Worm (Caenorhabditis elegans) whole organism, L1 larva: ENCODE measurements around the gene nifk-1.

Experiments used
- F16B12.6 ChIP-seq: fragments of 150-350 bp; optimal IDR thresholded peaks from 2 replicates; lab custom pipeline; 2014; ENCODE audit warnings: missing biosample characterization, missing genetic modification characterization
- aha-1 ChIP-seq: fragments of 150-350 bp; optimal IDR thresholded peaks from 2 replicates; lab custom pipeline; 2014; ENCODE audit warnings: missing biosample characterization, missing genetic modification characterization
- alr-1 ChIP-seq: fragments of 200-800 bp; sonication (Bioruptor generic); optimal IDR thresholded peaks from 2 replicates; lab custom pipeline; 2018; ENCODE audit warnings: borderline replicate concordance, mild to moderate bottlenecking, missing genetic modification characterization, missing compliant biosample characterization
- ama-1 ChIP-seq: fragments of 150-350 bp; optimal IDR thresholded peaks from 2 replicates; lab custom pipeline; 2014
- ceh-63 ChIP-seq: fragments of 200-800 bp; sonication (Bioruptor generic); optimal IDR thresholded peaks from 2 replicates; lab custom pipeline; 2018; ENCODE audit warnings: mild to moderate bottlenecking, missing genetic modification characterization, missing compliant biosample characterization
- ceh-8 ChIP-seq: fragments of 200-800 bp; sonication (Bioruptor generic); optimal IDR thresholded peaks from 2 replicates; lab custom pipeline; 2018; ENCODE audit warnings: mild to moderate bottlenecking, missing genetic modification characterization, moderate library complexity, missing compliant biosample characterization
- ceh-82 ChIP-seq, 3 experiments: fragments of 150-350 bp in 1 of 3; sonication (generic microtip) in 2 of 3; optimal IDR thresholded peaks; 2 replicates each; lab custom pipeline; 2014 to 2017; ENCODE audit warnings: missing biosample characterization in 3 of 3, missing genetic modification characterization in 3 of 3
- dpl-1 ChIP-seq, 3 experiments: fragments of 150-350 bp in 2 of 3; sonication (generic microtip) in 1 of 3; optimal IDR thresholded peaks; 2 replicates each; lab custom pipeline; 2014 to 2017; ENCODE audit warnings: missing biosample characterization in 3 of 3, missing genetic modification characterization in 3 of 3, missing genetic modification reagents in 3 of 3
- efl-1 ChIP-seq, 4 experiments: fragments of 150-350 bp; optimal IDR thresholded peaks in 3 of 4; peaks in 1 of 4; 1 replicate in 1 of 4; 2 replicates in 3 of 4; lab custom pipeline; 2014; ENCODE audit warnings: missing biosample characterization in 2 of 4, missing genetic modification characterization in 2 of 4, missing genetic modification reagents in 2 of 4
- efl-3 ChIP-seq: fragments of 200-800 bp; sonication (Bioruptor generic); optimal IDR thresholded peaks from 2 replicates; lab custom pipeline; 2018; ENCODE audit warnings: mild to moderate bottlenecking, missing genetic modification characterization, missing compliant biosample characterization
- elt-2 ChIP-seq: sonication (generic microtip); optimal IDR thresholded peaks from 2 replicates; lab custom pipeline; 2016; ENCODE audit warnings: missing genetic modification characterization, mild to moderate bottlenecking, inconsistent platforms, missing compliant biosample characterization, missing genetic modification reagents
- elt-3 ChIP-seq, 6 experiments: fragments of 150-350 bp in 1 of 6; sonication (generic microtip); optimal IDR thresholded peaks; 2 replicates each; lab custom pipeline; 2017 to 2018; ENCODE audit warnings: missing biosample characterization in 6 of 6, missing genetic modification characterization in 6 of 6, inconsistent platforms in 1 of 6
- fkh-10 ChIP-seq: sonication (generic microtip); optimal IDR thresholded peaks from 2 replicates; lab custom pipeline; 2017; ENCODE audit warnings: missing biosample characterization, missing genetic modification reagents, missing genetic modification characterization
- fkh-4 ChIP-seq: sonication (generic microtip); optimal IDR thresholded peaks from 2 replicates; lab custom pipeline; 2016; ENCODE audit warnings: missing compliant biosample characterization, missing genetic modification characterization, borderline replicate concordance
- fkh-8 ChIP-seq: sonication (generic microtip); optimal IDR thresholded peaks from 2 replicates; lab custom pipeline; 2016; ENCODE audit warnings: mild to moderate bottlenecking, missing genetic modification characterization, missing compliant biosample characterization
- grh-1 ChIP-seq: fragments of 200-800 bp; sonication (Bioruptor generic); IDR thresholded peaks from 2 replicates; pipeline ENCODE4 v1.3.6; 2022; ENCODE audit warnings: missing genetic modification reagents, missing genetic modification characterization, missing compliant biosample characterization
- hlh-17 ChIP-seq: fragments of 200-800 bp; sonication (Bioruptor generic); optimal IDR thresholded peaks from 2 replicates; lab custom pipeline; 2018; ENCODE audit warnings: missing genetic modification characterization, mild to moderate bottlenecking, missing compliant biosample characterization, moderate library complexity, borderline replicate concordance
- irx-1 ChIP-seq: sonication (generic microtip); optimal IDR thresholded peaks from 2 replicates; lab custom pipeline; 2016; ENCODE audit warnings: missing genetic modification characterization, missing compliant biosample characterization
- isw-1 ChIP-seq: fragments of 200-800 bp; sonication (Bioruptor generic); IDR thresholded peaks from 2 replicates; pipeline ENCODE4 v1.3.6; 2022; ENCODE audit warnings: missing genetic modification characterization, missing compliant biosample characterization
- jun-1 ChIP-seq: fragments of 150-350 bp; optimal IDR thresholded peaks from 2 replicates; lab custom pipeline; 2014; ENCODE audit warnings: missing biosample characterization, missing genetic modification reagents, missing genetic modification characterization
- lin-13 ChIP-seq: fragments of 150-350 bp; optimal IDR thresholded peaks from 2 replicates; lab custom pipeline; 2014; ENCODE audit warnings: missing biosample characterization, missing genetic modification reagents, missing genetic modification characterization
- lin-14 ChIP-seq: fragments of 200-800 bp; sonication (Bioruptor generic); optimal IDR thresholded peaks from 2 replicates; lab custom pipeline; 2018; ENCODE audit warnings: mild to moderate bottlenecking, missing genetic modification characterization, moderate library complexity, missing compliant biosample characterization
- lin-15B ChIP-seq: fragments of 150-350 bp; sonication (generic microtip); optimal IDR thresholded peaks from 3 replicates; lab custom pipeline; 2014; ENCODE audit warnings: missing biosample characterization, missing genetic modification characterization
- lin-35 ChIP-seq, 2 experiments: fragments of 150-350 bp; optimal IDR thresholded peaks; 2 replicates each; lab custom pipeline; 2014; ENCODE audit warnings: missing biosample characterization in 2 of 2, missing genetic modification characterization in 2 of 2, missing genetic modification reagents in 2 of 2
- lin-39 ChIP-seq: fragments of 150-350 bp; optimal IDR thresholded peaks from 2 replicates; lab custom pipeline; 2014; ENCODE audit warnings: missing biosample characterization, missing genetic modification reagents, missing genetic modification characterization
- lsy-2 ChIP-seq, 2 experiments: fragments of 150-350 bp; optimal IDR thresholded peaks; 2 replicates each; lab custom pipeline; 2014; ENCODE audit warnings: missing biosample characterization in 2 of 2, missing genetic modification characterization in 2 of 2
- mab-9 ChIP-seq: fragments of 200-800 bp; sonication (Bioruptor generic); IDR thresholded peaks from 2 replicates; pipeline ENCODE4 v1.3.6; 2022; ENCODE audit warnings: missing genetic modification reagents, missing genetic modification characterization, missing compliant biosample characterization
- mdl-1 ChIP-seq, 2 experiments: fragments of 150-350 bp; optimal IDR thresholded peaks; 2 replicates each; lab custom pipeline; 2014 to 2017; ENCODE audit warnings: missing biosample characterization in 2 of 2, missing genetic modification characterization in 2 of 2, inconsistent platforms in 1 of 2
- mef-2 ChIP-seq: fragments of 150-350 bp; optimal IDR thresholded peaks from 2 replicates; lab custom pipeline; 2014; ENCODE audit warnings: missing biosample characterization, missing genetic modification characterization
- nhr-11 ChIP-seq: fragments of 150-350 bp; optimal IDR thresholded peaks from 2 replicates; lab custom pipeline; 2014; ENCODE audit warnings: missing biosample characterization, missing genetic modification characterization
- nhr-237 ChIP-seq: fragments of 150-350 bp; optimal IDR thresholded peaks from 2 replicates; lab custom pipeline; 2014; ENCODE audit warnings: missing biosample characterization, missing genetic modification characterization
- nhr-28 ChIP-seq: fragments of 150-350 bp; optimal IDR thresholded peaks from 2 replicates; lab custom pipeline; 2014; ENCODE audit warnings: missing biosample characterization, missing genetic modification characterization
- nhr-71 ChIP-seq: sonication (generic microtip); optimal IDR thresholded peaks from 2 replicates; lab custom pipeline; 2016; ENCODE audit warnings: mild to moderate bottlenecking, missing genetic modification characterization, moderate library complexity, missing compliant biosample characterization
- nhr-77 ChIP-seq: fragments of 150-350 bp; optimal IDR thresholded peaks from 2 replicates; lab custom pipeline; 2014; ENCODE audit warnings: missing biosample characterization, missing genetic modification characterization
- nhr-84 ChIP-seq: sonication (generic microtip); optimal IDR thresholded peaks from 2 replicates; lab custom pipeline; 2017; ENCODE audit warnings: missing biosample characterization, missing genetic modification characterization
- nhr-85 ChIP-seq: sonication (generic microtip); peaks from one replicate; lab custom pipeline; 2016; ENCODE audit warnings: missing genetic modification characterization, inconsistent platforms, missing compliant biosample characterization
- nhr-90 ChIP-seq: sonication (generic microtip); optimal IDR thresholded peaks from 2 replicates; lab custom pipeline; 2016; ENCODE audit warnings: mild to moderate bottlenecking, missing genetic modification characterization, missing compliant biosample characterization; ENCODE audit not compliant: poor library complexity
- pqm-1 ChIP-seq: sonication (generic microtip); optimal IDR thresholded peaks from 3 replicates; lab custom pipeline; 2017; ENCODE audit warnings: missing biosample characterization, missing genetic modification characterization
- rnt-1 ChIP-seq: sonication (generic microtip); optimal IDR thresholded peaks from 2 replicates; lab custom pipeline; 2016; ENCODE audit warnings: mild to moderate bottlenecking, missing genetic modification characterization, moderate library complexity, missing compliant biosample characterization
- skn-1 ChIP-seq: fragments of 150-350 bp; optimal IDR thresholded peaks from 2 replicates; lab custom pipeline; 2014; ENCODE audit warnings: missing biosample characterization, missing genetic modification characterization
- snpc-4 ChIP-seq: fragments of 150-350 bp; optimal IDR thresholded peaks from 2 replicates; lab custom pipeline; 2014; ENCODE audit warnings: missing biosample characterization, missing genetic modification characterization
- snu-23 ChIP-seq: sonication (generic microtip); optimal IDR thresholded peaks from 2 replicates; lab custom pipeline; 2016; ENCODE audit warnings: missing genetic modification characterization, missing compliant biosample characterization
- sptf-1 ChIP-seq: fragments of 150-350 bp; optimal IDR thresholded peaks from 2 replicates; lab custom pipeline; 2014; ENCODE audit warnings: missing biosample characterization, missing genetic modification characterization
- swsn-7 ChIP-seq: sonication (generic microtip); optimal IDR thresholded peaks from 2 replicates; lab custom pipeline; 2016; ENCODE audit warnings: missing genetic modification characterization, missing compliant biosample characterization
- tbx-2 ChIP-seq: sonication (generic microtip); optimal IDR thresholded peaks from 2 replicates; lab custom pipeline; 2016; ENCODE audit warnings: missing genetic modification characterization, missing compliant biosample characterization
- unc-130 ChIP-seq: fragments of 150-350 bp; optimal IDR thresholded peaks from 2 replicates; lab custom pipeline; 2017; ENCODE audit warnings: missing biosample characterization, missing genetic modification characterization, inconsistent platforms
- unc-30 ChIP-seq: sonication (generic microtip); optimal IDR thresholded peaks from 2 replicates; lab custom pipeline; 2017; ENCODE audit warnings: missing biosample characterization, missing genetic modification characterization
- unc-86 ChIP-seq: sonication (generic microtip); optimal IDR thresholded peaks from 2 replicates; lab custom pipeline; 2016; ENCODE audit warnings: missing genetic modification characterization, missing compliant biosample characterization
- unc-98 ChIP-seq: fragments of 200-800 bp; sonication (Bioruptor generic); IDR thresholded peaks from 2 replicates; pipeline ENCODE4 v1.3.6; 2022; ENCODE audit warnings: missing genetic modification characterization, missing compliant biosample characterization
- vab-15 ChIP-seq: sonication (generic microtip); optimal IDR thresholded peaks from 2 replicates; lab custom pipeline; 2017; ENCODE audit warnings: missing genotype, mild to moderate bottlenecking, missing genetic modification characterization, missing compliant biosample characterization
- xbp-1 ChIP-seq: sonication (generic microtip); optimal IDR thresholded peaks from 2 replicates; lab custom pipeline; 2016; ENCODE audit warnings: missing genetic modification characterization, missing compliant biosample characterization
- zip-4 ChIP-seq: fragments of 200-800 bp; sonication (Bioruptor generic); optimal IDR thresholded peaks from 2 replicates; lab custom pipeline; 2018; ENCODE audit warnings: mild to moderate bottlenecking, missing genetic modification characterization, moderate library complexity, missing compliant biosample characterization
- ztf-11 ChIP-seq, 2 experiments: sonication (generic microtip); optimal IDR thresholded peaks; 2 replicates each; lab custom pipeline; 2016 to 2017; ENCODE audit warnings: missing genetic modification characterization in 2 of 2, missing biosample characterization in 1 of 2, missing compliant biosample characterization in 1 of 2

Gene nifk-1

ce11 chrIII:4740820-4741219, 47.7 kb upstream of the nifk-1 start (continued):
- TF ChIP-seq alr-1 (tag; lab: Kevin White, UChicago) (no peak), elt-2 (no peak), unc-130 (tag; lab: Kevin White, UChicago) (no peak), zip-4 (GFP tag; lab: Kevin White, UChicago) (no peak), nhr-28 (tag; lab: Kevin White, UChicago) (no peak), unc-30 (tag; lab: Kevin White, UChicago) (no peak), tbx-2 (tag; lab: Kevin White, UChicago) (no peak), isw-1 (no peak), nhr-71 (peak; percentile 3), unc-98 (GFP tag; lab: Robert Waterston, UW) (no peak), jun-1 (tag; lab: Kevin White, UChicago) (no peak), mef-2 (tag; lab: Kevin White, UChicago) (no peak), fkh-10 (GFP tag; lab: Kevin White, UChicago) (no peak), ama-1 (lab: Kevin White, UChicago) (no peak), nhr-77 (tag; lab: Kevin White, UChicago) (no peak), fkh-4 (no peak), lin-35 (GFP tag; optimal IDR thresholded peaks at IDR 0.05; lab: Kevin White, UChicago) (peak in 1 of 2 experiments; percentile 28), F16B12.6 (no peak), mab-9 (GFP tag; lab: Robert Waterston, UW) (no peak), nhr-237 (tag; lab: Kevin White, UChicago) (no peak), xbp-1 (tag; lab: Kevin White, UChicago) (no peak), lin-39 (tag; lab: Kevin White, UChicago) (no peak), pqm-1 (tag; lab: Kevin White, UChicago) (no peak), aha-1 (tag; lab: Kevin White, UChicago) (no peak), swsn-7 (tag; lab: Kevin White, UChicago) (no peak), lin-15B (tag; lab: Kevin White, UChicago) (no peak), lin-14 (peak; percentile 69), nhr-11 (tag; lab: Kevin White, UChicago) (no peak), hlh-17 (GFP tag; lab: Kevin White, UChicago) (no peak), nhr-84 (tag; lab: Kevin White, UChicago) (no peak), dpl-1 (GFP tag; optimal IDR thresholded peaks at IDR 0.05; lab: Kevin White, UChicago) (peak in 1 of 3 experiments; percentile 7), rnt-1 (tag; lab: Kevin White, UChicago) (peak; percentile 23), ceh-63 (GFP tag; lab: Kevin White, UChicago) (no peak), lin-13 (GFP tag; lab: Kevin White, UChicago) (no peak), mdl-1 (tag; optimal IDR thresholded peaks at IDR 0.05; lab: Kevin White, UChicago) (peak in 1 of 2 experiments; percentile 4), snu-23 (GFP tag; lab: Kevin White, UChicago) (peak; percentile 42), snpc-4 (no peak), skn-1 (no peak), nhr-85 (tag; lab: Kevin White, UChicago) (no peak), sptf-1 (tag; lab: Kevin White, UChicago) (no peak), nhr-90 (tag; lab: Kevin White, UChicago) (no peak), irx-1 (no peak), grh-1 (GFP tag; lab: Robert Waterston, UW) (no peak), vab-15 (tag; lab: Kevin White, UChicago) (no peak), efl-1 (optimal IDR thresholded peaks at IDR 0.05; lab: Kevin White, UChicago) (no peak), efl-1 (GFP tag; optimal IDR thresholded peaks at IDR 0.05 in 1 of 2; lab: Kevin White, UChicago) (peak in 1 of 2 experiments; percentile 87), elt-3 (tag; optimal IDR thresholded peaks at IDR 0.05; lab: Kevin White, UChicago) (peak in 3 of 6 experiments; percentile 12 to 82 (median 23)), lsy-2 (tag; optimal IDR thresholded peaks at IDR 0.05; lab: Kevin White, UChicago) (peak in 1 of 2 experiments; percentile 31), efl-3 (no peak), ceh-8 (GFP tag; lab: Kevin White, UChicago) (no peak), fkh-8 (no peak), unc-86 (tag; lab: Kevin White, UChicago) (no peak), ceh-82 (tag; optimal IDR thresholded peaks at IDR 0.05; lab: Kevin White, UChicago) (no peak), ztf-11 (tag; optimal IDR thresholded peaks at IDR 0.05; lab: Kevin White, UChicago) (no peak)
